Worm (Caenorhabditis elegans) whole organism, young adult: ENCODE data around the gene miz-1.

Experiments
- B0019.2 ChIP-seq: fragments of 200-800 bp; sonication (Bioruptor generic); conservative IDR thresholded peaks from 2 replicates; pipeline ENCODE4 v1.3.6; 2022; ENCODE audit warnings: missing genetic modification reagents, missing genetic modification characterization, missing compliant biosample characterization
- B0035.1 ChIP-seq: sonication (generic microtip); optimal IDR thresholded peaks from 2 replicates; lab custom pipeline; 2016; ENCODE audit warnings: missing genetic modification characterization, mild to moderate bottlenecking, missing compliant biosample characterization, missing genotype, missing genetic modification reagents
- C06A6.2 ChIP-seq: fragments of 200-800 bp; sonication (Bioruptor generic); conservative IDR thresholded peaks from 2 replicates; pipeline ENCODE4 v1.3.6; 2022; ENCODE audit warnings: missing genetic modification characterization, missing compliant biosample characterization
- D2030.7 ChIP-seq: fragments of 200-800 bp; sonication (Bioruptor generic); IDR thresholded peaks from 2 replicates; pipeline ENCODE4 v1.3.6; 2022; ENCODE audit warnings: missing genetic modification reagents, missing genetic modification characterization, missing compliant biosample characterization
- F22D6.2 ChIP-seq: sonication (generic microtip); optimal IDR thresholded peaks from 2 replicates; lab custom pipeline; 2016; ENCODE audit warnings: mild to moderate bottlenecking, missing genetic modification characterization, missing compliant biosample characterization
- F49E8.2 ChIP-seq: sonication (generic microtip); optimal IDR thresholded peaks from 3 replicates; lab custom pipeline; 2017; ENCODE audit warnings: missing genetic modification characterization, mild to moderate bottlenecking, missing compliant biosample characterization, antibody characterized with exemption, moderate library complexity; ENCODE audit not compliant: insufficient read depth
- F57C9.4 ChIP-seq: sonication (generic microtip); optimal IDR thresholded peaks from 2 replicates; lab custom pipeline; 2017; ENCODE audit warnings: mild to moderate bottlenecking, missing genetic modification characterization, missing compliant biosample characterization
- K12H6.12 ChIP-seq: fragments of 200-800 bp; sonication (Bioruptor generic); optimal IDR thresholded peaks from 2 replicates; lab custom pipeline; 2018; ENCODE audit warnings: mild to moderate bottlenecking, missing genetic modification characterization, missing compliant biosample characterization
- T07F8.4 ChIP-seq: sonication (generic microtip); optimal IDR thresholded peaks from 2 replicates; lab custom pipeline; 2016; ENCODE audit warnings: mild to moderate bottlenecking, missing genetic modification characterization, moderate library complexity, missing compliant biosample characterization
- Y79H2A.3 ChIP-seq: fragments of 200-800 bp; sonication (Bioruptor generic); conservative IDR thresholded peaks from 2 replicates; pipeline ENCODE4 v1.3.6; 2022; ENCODE audit warnings: missing genetic modification reagents, missing genetic modification characterization, missing compliant biosample characterization
- Y95B8A.8 ChIP-seq: fragments of 200-800 bp; sonication (Bioruptor generic); IDR thresholded peaks from 2 replicates; pipeline ENCODE4 v1.3.6; 2022; ENCODE audit warnings: missing genetic modification reagents, missing genetic modification characterization, missing compliant biosample characterization
- ama-1 ChIP-seq, 3 experiments: fragments of 150-350 bp in 1 of 3; sonication (generic microtip) in 2 of 3; optimal IDR thresholded peaks; 2 replicates each; lab custom pipeline; 2014 to 2018; ENCODE audit warnings: missing biosample characterization in 2 of 3, missing genetic modification characterization in 2 of 3, missing genetic modification reagents in 2 of 3
- atf-7 ChIP-seq: sonication (generic microtip); optimal IDR thresholded peaks from 2 replicates; lab custom pipeline; 2017; ENCODE audit warnings: mild to moderate bottlenecking, missing genetic modification characterization, missing compliant biosample characterization
- athp-1 ChIP-seq: sonication (generic microtip); optimal IDR thresholded peaks from 2 replicates; lab custom pipeline; 2017; ENCODE audit warnings: mild to moderate bottlenecking, missing genetic modification characterization, missing compliant biosample characterization
- ccch-3 ChIP-seq: fragments of 200-800 bp; sonication (Bioruptor generic); optimal IDR thresholded peaks from 2 replicates; lab custom pipeline; 2018; ENCODE audit warnings: mild to moderate bottlenecking, missing genetic modification characterization, missing compliant biosample characterization
- cebp-2 ChIP-seq: fragments of 200-800 bp; sonication (Bioruptor generic); IDR thresholded peaks from 2 replicates; pipeline ENCODE4 v1.3.6; 2022; ENCODE audit warnings: missing genetic modification characterization, missing compliant biosample characterization
- ceh-58 ChIP-seq: fragments of 200-800 bp; sonication (Bioruptor generic); IDR thresholded peaks from 2 replicates; pipeline ENCODE4 v1.3.6; 2022; ENCODE audit warnings: missing genetic modification characterization, missing compliant biosample characterization
- die-1 ChIP-seq: sonication (generic microtip); optimal IDR thresholded peaks from 2 replicates; lab custom pipeline; 2016; ENCODE audit warnings: missing genotype, mild to moderate bottlenecking, missing genetic modification characterization, missing compliant biosample characterization
- dox-1 ChIP-seq: fragments of 200-800 bp; sonication (Bioruptor generic); IDR thresholded peaks from 2 replicates; pipeline ENCODE4 v1.3.6; 2022; ENCODE audit warnings: missing genetic modification reagents, missing genetic modification characterization, missing compliant biosample characterization
- dpl-1 ChIP-seq: fragments of 150-350 bp; optimal IDR thresholded peaks from 2 replicates; lab custom pipeline; 2014; ENCODE audit warnings: missing biosample characterization, missing genetic modification reagents, missing genetic modification characterization
- egl-44 ChIP-seq: fragments of 200-800 bp; sonication (Bioruptor generic); IDR thresholded peaks from 2 replicates; pipeline ENCODE4 v1.3.6; 2022; ENCODE audit warnings: missing genetic modification reagents, missing genetic modification characterization, missing compliant biosample characterization
- gei-17 ChIP-seq: fragments of 200-800 bp; sonication (Bioruptor generic); optimal IDR thresholded peaks from 2 replicates; lab custom pipeline; 2018; ENCODE audit warnings: mild to moderate bottlenecking, missing genetic modification characterization, missing compliant biosample characterization
- him-1 ChIP-seq: sonication (generic microtip); optimal IDR thresholded peaks from 2 replicates; lab custom pipeline; 2016; ENCODE audit warnings: missing genotype, missing genetic modification reagents, missing genetic modification characterization, missing compliant biosample characterization
- hlh-12 ChIP-seq: sonication (generic microtip); optimal IDR thresholded peaks from 2 replicates; lab custom pipeline; 2016; ENCODE audit warnings: missing genetic modification characterization, missing compliant biosample characterization
- hrde-1 ChIP-seq: sonication (generic microtip); optimal IDR thresholded peaks from 2 replicates; lab custom pipeline; 2016; ENCODE audit warnings: missing genetic modification characterization, mild to moderate bottlenecking, missing compliant biosample characterization, moderate library complexity, missing genotype, missing genetic modification reagents, borderline replicate concordance
- hsf-1 ChIP-seq: fragments of 200-800 bp; sonication (Bioruptor generic); IDR thresholded peaks from 2 replicates; pipeline ENCODE4 v1.3.6; 2022; ENCODE audit warnings: missing genetic modification reagents, missing genetic modification characterization, missing compliant biosample characterization
- lag-1 ChIP-seq: fragments of 200-800 bp; sonication (Bioruptor generic); IDR thresholded peaks from 2 replicates; pipeline ENCODE4 v1.3.6; 2022; ENCODE audit warnings: missing genetic modification reagents, missing genetic modification characterization, missing compliant biosample characterization
- let-607 ChIP-seq, 2 experiments: fragments of 200-800 bp in 1 of 2; sonication (Bioruptor generic) in 1 of 2; sonication (generic microtip) in 1 of 2; optimal IDR thresholded peaks; 2 replicates each; lab custom pipeline; 2016 to 2018; ENCODE audit warnings: mild to moderate bottlenecking in 2 of 2, missing compliant biosample characterization in 2 of 2, missing genetic modification characterization in 2 of 2, moderate library complexity in 2 of 2, missing genotype in 1 of 2
- lin-54 ChIP-seq: fragments of 200-800 bp; sonication (Bioruptor generic); optimal IDR thresholded peaks from 2 replicates; lab custom pipeline; 2018; ENCODE audit warnings: mild to moderate bottlenecking, missing genetic modification characterization, missing compliant biosample characterization
- madf-6 ChIP-seq: fragments of 200-800 bp; sonication (Bioruptor generic); IDR thresholded peaks from 2 replicates; pipeline ENCODE4 v1.3.6; 2022; ENCODE audit warnings: missing genetic modification reagents, missing genetic modification characterization, missing compliant biosample characterization
- madf-8 ChIP-seq: fragments of 200-800 bp; sonication (Bioruptor generic); conservative IDR thresholded peaks from 2 replicates; pipeline ENCODE4 v1.3.6; 2022; ENCODE audit warnings: missing genetic modification reagents, missing genetic modification characterization, missing compliant biosample characterization
- mes-4 ChIP-seq: sonication (generic microtip); optimal IDR thresholded peaks from 2 replicates; lab custom pipeline; 2016; ENCODE audit warnings: missing genotype, missing genetic modification characterization, missing compliant biosample characterization
- nfya-2 ChIP-seq: fragments of 200-800 bp; sonication (Bioruptor generic); IDR thresholded peaks from 2 replicates; pipeline ENCODE4 v1.3.6; 2022; ENCODE audit warnings: missing genetic modification reagents, missing genetic modification characterization, missing compliant biosample characterization
- nfyb-1 ChIP-seq: fragments of 200-800 bp; sonication (Bioruptor generic); IDR thresholded peaks from 2 replicates; pipeline ENCODE4 v1.3.6; 2022; ENCODE audit warnings: missing genetic modification reagents, missing genetic modification characterization, missing compliant biosample characterization
- nhr-120 ChIP-seq: fragments of 200-800 bp; sonication (Bioruptor generic); IDR thresholded peaks from 2 replicates; pipeline ENCODE4 v1.3.6; 2022; ENCODE audit warnings: missing genetic modification characterization, missing compliant biosample characterization
- nhr-27 ChIP-seq: fragments of 200-800 bp; sonication (Bioruptor generic); optimal IDR thresholded peaks from 2 replicates; lab custom pipeline; 2018; ENCODE audit warnings: mild to moderate bottlenecking, missing genetic modification characterization, moderate library complexity, missing compliant biosample characterization
- nhr-80 ChIP-seq: sonication (generic microtip); optimal IDR thresholded peaks from 2 replicates; lab custom pipeline; 2016; ENCODE audit warnings: missing genetic modification characterization, missing compliant biosample characterization
- rcor-1 ChIP-seq: fragments of 200-800 bp; sonication (Bioruptor generic); IDR thresholded peaks from 2 replicates; pipeline ENCODE4 v1.3.6; 2022; ENCODE audit warnings: missing genetic modification reagents, missing genetic modification characterization, missing compliant biosample characterization
- repo-1 ChIP-seq: sonication (generic microtip); optimal IDR thresholded peaks from 2 replicates; lab custom pipeline; 2017; ENCODE audit warnings: mild to moderate bottlenecking, missing genetic modification characterization, missing compliant biosample characterization
- somi-1 ChIP-seq: fragments of 200-800 bp; sonication (Bioruptor generic); optimal IDR thresholded peaks from 2 replicates; lab custom pipeline; 2018; ENCODE audit warnings: mild to moderate bottlenecking, missing genetic modification characterization, missing compliant biosample characterization
- sptf-2 ChIP-seq: fragments of 200-800 bp; sonication (Bioruptor generic); optimal IDR thresholded peaks from 2 replicates; lab custom pipeline; 2018; ENCODE audit warnings: mild to moderate bottlenecking, missing genetic modification characterization, missing compliant biosample characterization
- tbx-9 ChIP-seq: sonication (generic microtip); optimal IDR thresholded peaks from 2 replicates; lab custom pipeline; 2016; ENCODE audit warnings: borderline replicate concordance, missing genetic modification characterization, inconsistent platforms, missing compliant biosample characterization
- tlf-1 ChIP-seq: fragments of 200-800 bp; sonication (Bioruptor generic); optimal IDR thresholded peaks from 2 replicates; lab custom pipeline; 2018; ENCODE audit warnings: mild to moderate bottlenecking, missing genetic modification characterization, missing compliant biosample characterization
- unc-62 ChIP-seq: fragments of 150-350 bp; optimal IDR thresholded peaks from 2 replicates; lab custom pipeline; 2014; ENCODE audit warnings: missing biosample characterization, missing genetic modification reagents, missing genetic modification characterization
- xnd-1 ChIP-seq: sonication (generic microtip); optimal IDR thresholded peaks from 2 replicates; lab custom pipeline; 2016; ENCODE audit warnings: missing genotype, missing genetic modification reagents, missing genetic modification characterization, missing compliant biosample characterization
- ztf-18 ChIP-seq: sonication (generic microtip); optimal IDR thresholded peaks from 2 replicates; lab custom pipeline; 2016; ENCODE audit warnings: missing genotype, mild to moderate bottlenecking, missing genetic modification characterization, missing compliant biosample characterization
- ztf-22 ChIP-seq: fragments of 200-800 bp; sonication (Bioruptor generic); optimal IDR thresholded peaks from 2 replicates; lab custom pipeline; 2018; ENCODE audit warnings: mild to moderate bottlenecking, missing genetic modification characterization, moderate library complexity, missing compliant biosample characterization
- ztf-25 ChIP-seq: fragments of 200-800 bp; sonication (Bioruptor generic); IDR thresholded peaks from 2 replicates; pipeline ENCODE4 v1.3.6; 2022; ENCODE audit warnings: missing genetic modification reagents, missing genetic modification characterization, missing compliant biosample characterization
- ztf-26 ChIP-seq: sonication (generic microtip); optimal IDR thresholded peaks from 2 replicates; lab custom pipeline; 2017; ENCODE audit warnings: missing genetic modification characterization, missing compliant biosample characterization
- ztf-3 ChIP-seq: fragments of 200-800 bp; sonication (Bioruptor generic); optimal IDR thresholded peaks from 2 replicates; lab custom pipeline; 2018; ENCODE audit warnings: mild to moderate bottlenecking, missing genetic modification characterization, missing compliant biosample characterization

Gene miz-1

ce11 chrIV:10766071-10766470 is 46.1 kb upstream of the miz-1 start (continued):
- TF ChIP-seq K12H6.12 (tag; lab: Kevin White, UChicago) (no peak), lin-54 (peak; percentile 33), lag-1 (GFP tag; lab: Robert Waterston, UW) (no peak), F57C9.4 (no peak), nfya-2 (GFP tag; lab: Robert Waterston, UW) (no peak), ztf-26 (tag; lab: Kevin White, UChicago) (no peak), F49E8.2 (tag; lab: Kevin White, UChicago) (peak; percentile 35), ztf-25 (GFP tag; lab: Robert Waterston, UW) (no peak), ceh-58 (GFP tag; lab: Robert Waterston, UW) (no peak), T07F8.4 (tag; lab: Kevin White, UChicago) (no peak), rcor-1 (GFP tag; lab: Robert Waterston, UW) (peak; percentile 51; the same call in 1 of the 2 replicates), D2030.7 (peak; percentile 57; the same call in 1 of the 2 replicates), madf-8 (GFP tag; lab: Robert Waterston, UW) (peak; percentile 84), die-1 (tag; lab: Kevin White, UChicago) (no peak), egl-44 (GFP tag; lab: Robert Waterston, UW) (no peak), B0035.1 (tag; lab: Kevin White, UChicago) (no peak), dox-1 (GFP tag; lab: Robert Waterston, UW) (no peak), nhr-120 (GFP tag; lab: Robert Waterston, UW) (no peak), hsf-1 (GFP tag; lab: Robert Waterston, UW) (no peak), athp-1 (tag; lab: Kevin White, UChicago) (no peak), gei-17 (GFP tag; lab: Kevin White, UChicago) (no peak), ccch-3 (no peak), atf-7 (tag; lab: Kevin White, UChicago) (no peak), ztf-22 (GFP tag; lab: Kevin White, UChicago) (no peak), hlh-12 (tag; lab: Kevin White, UChicago) (no peak), tlf-1 (GFP tag; lab: Kevin White, UChicago) (no peak), ztf-18 (tag; lab: Kevin White, UChicago) (no peak), somi-1 (GFP tag; lab: Kevin White, UChicago) (no peak), C06A6.2 (GFP tag; lab: Robert Waterston, UW) (no peak), nhr-27 (no peak), Y95B8A.8 (no peak), madf-6 (GFP tag; lab: Robert Waterston, UW) (peak; percentile 94), F22D6.2 (tag; lab: Kevin White, UChicago) (no peak), sptf-2 (GFP tag; lab: Kevin White, UChicago) (no peak), cebp-2 (GFP tag; lab: Robert Waterston, UW) (no peak), ama-1 (optimal IDR thresholded peaks at IDR 0.05; lab: Kevin White, UChicago) (no peak), ama-1 (GFP tag; optimal IDR thresholded peaks at IDR 0.05; lab: Kevin White, UChicago) (no peak), him-1 (tag; lab: Kevin White, UChicago) (peak; percentile 10), xnd-1 (peak; percentile 83), ztf-3 (GFP tag; lab: Kevin White, UChicago) (no peak), hrde-1 (tag; lab: Kevin White, UChicago) (no peak), tbx-9 (tag; lab: Kevin White, UChicago) (no peak), Y79H2A.3 (GFP tag; lab: Robert Waterston, UW) (no peak), unc-62 (GFP tag; lab: Kevin White, UChicago) (no peak), B0019.2 (GFP tag; lab: Robert Waterston, UW) (no peak), dpl-1 (GFP tag; lab: Kevin White, UChicago) (peak; percentile 31), let-607 (tag; optimal IDR thresholded peaks at IDR 0.05; lab: Kevin White, UChicago) (no peak), repo-1 (tag; lab: Kevin White, UChicago) (no peak), nhr-80 (no peak), nfyb-1 (GFP tag; lab: Robert Waterston, UW) (no peak), mes-4 (tag; lab: Kevin White, UChicago) (no peak)
